Worm (Caenorhabditis elegans) whole organism, late embryonic: ENCODE data around the gene scav-1.

Experiments used
- nhr-11 ChIP-seq: fragments of 150-350 bp; optimal IDR thresholded peaks from 2 replicates; lab custom pipeline; 2014; ENCODE audit warnings: missing biosample characterization, missing genetic modification characterization
- pqm-1 ChIP-seq: sonication (generic microtip); optimal IDR thresholded peaks from 2 replicates; lab custom pipeline; 2016; ENCODE audit warnings: missing genetic modification characterization, missing compliant biosample characterization
- ztf-16 ChIP-seq: sonication (generic microtip); optimal IDR thresholded peaks from 2 replicates; lab custom pipeline; 2017; ENCODE audit warnings: missing genetic modification characterization, missing compliant biosample characterization

DNA sequence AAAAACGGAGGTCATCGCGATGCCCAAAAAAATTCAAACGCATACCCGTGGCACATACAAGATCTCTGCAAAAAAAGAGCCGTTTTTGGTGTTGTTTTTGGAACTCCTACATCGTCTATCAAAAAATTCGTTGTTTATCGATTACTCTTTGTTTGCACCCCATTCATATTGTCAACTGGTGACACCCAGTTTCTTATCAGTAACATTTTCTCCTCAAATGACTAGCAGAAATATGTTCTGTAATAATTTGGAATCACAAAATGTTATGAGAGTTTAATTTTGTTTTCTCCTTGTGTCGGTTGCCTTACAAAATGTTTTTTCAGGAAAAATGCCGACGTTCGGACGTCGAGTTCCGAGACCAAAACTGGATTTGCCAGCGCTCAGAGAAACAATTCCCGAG, 25.6 kb downstream of the scav-1 start, which contains the start of gene sek-4:
- TF ChIP-seq pqm-1 (tag; lab: Kevin White, UChicago) (no peak), nhr-11 (no peak), ztf-16 (tag; lab: Kevin White, UChicago) (no peak)
